Fruit fly (Drosophila melanogaster) whole organism, embryonic: ENCODE data around the gene CG8301.
A peak's percentile ranks its signal among the peaks of the same experiment; 100 is the strongest.

Source experiments
- ATbp ChIP-seq: fragments of 200-800 bp; sonication (Bioruptor generic); optimal IDR thresholded peaks from 2 replicates; lab custom pipeline; 2017; ENCODE audit warnings: missing biosample characterization, mild to moderate bottlenecking, missing genetic modification characterization, missing genetic modification reagents
- Asciz ChIP-seq: fragments of 200-800 bp; sonication (Bioruptor generic); optimal IDR thresholded peaks from 2 replicates; lab custom pipeline; 2017; ENCODE audit warnings: missing biosample characterization, mild to moderate bottlenecking, missing genetic modification characterization, missing genetic modification reagents
- BEAF-32 ChIP-seq: fragments of 200-800 bp; sonication (Bioruptor generic); optimal IDR thresholded peaks from 3 replicates; lab custom pipeline; 2017; ENCODE audit warnings: missing biosample characterization, missing genetic modification characterization, mild to moderate bottlenecking, moderate library complexity, missing genetic modification reagents
- C15 ChIP-seq: fragments of 200-800 bp; sonication (Bioruptor generic); IDR thresholded peaks from 3 replicates; pipeline ENCODE4 v1.3.6; 2022; ENCODE audit warnings: missing biosample characterization, missing genetic modification characterization
- CG1024 ChIP-seq: fragments of 200-800 bp; sonication (Bioruptor generic); IDR thresholded peaks from 2 replicates; pipeline ENCODE4 v1.3.6; 2022; ENCODE audit warnings: missing biosample characterization, missing genetic modification characterization
- CG10274 ChIP-seq: fragments of 200-800 bp; sonication (Bioruptor generic); optimal IDR thresholded peaks from 3 replicates; lab custom pipeline; 2017; ENCODE audit warnings: missing biosample characterization, mild to moderate bottlenecking, missing genetic modification characterization
- CG10431 ChIP-seq: fragments of 200-800 bp; sonication (Bioruptor generic); optimal IDR thresholded peaks from 3 replicates; lab custom pipeline; 2018; ENCODE audit warnings: missing biosample characterization, mild to moderate bottlenecking, missing genetic modification characterization
- CG10565 ChIP-seq: fragments of 200-800 bp; sonication (Bioruptor generic); optimal IDR thresholded peaks from 3 replicates; lab custom pipeline; 2016; ENCODE audit warnings: missing biosample characterization, mild to moderate bottlenecking, missing genetic modification characterization
- CG10959 ChIP-seq: fragments of 200-800 bp; sonication (Bioruptor generic); IDR thresholded peaks from 2 replicates; pipeline ENCODE4 v1.3.6; 2022; ENCODE audit warnings: missing biosample characterization, missing genetic modification characterization
- CG13296 ChIP-seq: fragments of 200-800 bp; sonication (Bioruptor generic); optimal IDR thresholded peaks from 3 replicates; lab custom pipeline; 2018; ENCODE audit warnings: missing biosample characterization, mild to moderate bottlenecking, missing genetic modification characterization
- CG14710 ChIP-seq: fragments of 200-800 bp; sonication (Bioruptor generic); optimal IDR thresholded peaks from 3 replicates; lab custom pipeline; 2019; ENCODE audit warnings: missing biosample characterization, mild to moderate bottlenecking, missing genetic modification characterization, moderate library complexity
- CG14860 ChIP-seq: fragments of 200-800 bp; sonication (Bioruptor generic); IDR thresholded peaks from 3 replicates; pipeline ENCODE4 v1.3.6; 2022; ENCODE audit warnings: missing biosample characterization, missing genetic modification characterization; ENCODE audit not compliant: partially characterized antibody
- CG17361 ChIP-seq: fragments of 200-800 bp; sonication (Bioruptor generic); IDR thresholded peaks from 3 replicates; pipeline ENCODE4 v1.3.6; 2022; ENCODE audit warnings: missing biosample characterization, missing genetic modification characterization
- CG17385 ChIP-seq: fragments of 200-800 bp; sonication (Bioruptor generic); optimal IDR thresholded peaks from 3 replicates; lab custom pipeline; 2018; ENCODE audit warnings: missing biosample characterization, mild to moderate bottlenecking, missing genetic modification characterization
- CG18764 ChIP-seq: fragments of 200-800 bp; sonication (Bioruptor generic); optimal IDR thresholded peaks from 3 replicates; lab custom pipeline; 2016; ENCODE audit warnings: missing biosample characterization, missing genetic modification characterization
- CG31365 ChIP-seq: fragments of 200-800 bp; sonication (Bioruptor generic); optimal IDR thresholded peaks from 2 replicates; lab custom pipeline; 2018; ENCODE audit warnings: missing biosample characterization, mild to moderate bottlenecking, missing genetic modification characterization
- CG33557 ChIP-seq: fragments of 200-800 bp; sonication (Bioruptor generic); optimal IDR thresholded peaks from 2 replicates; lab custom pipeline; 2019; ENCODE audit warnings: missing biosample characterization, mild to moderate bottlenecking, missing genetic modification characterization, moderate library complexity
- CG34376 ChIP-seq: fragments of 200-800 bp; sonication (Bioruptor generic); optimal IDR thresholded peaks from 2 replicates; lab custom pipeline; 2018; ENCODE audit warnings: missing biosample characterization, mild to moderate bottlenecking, missing genetic modification characterization
- CG6254 ChIP-seq: fragments of 200-800 bp; sonication (Bioruptor generic); optimal IDR thresholded peaks from 3 replicates; lab custom pipeline; 2017; ENCODE audit warnings: mild to moderate bottlenecking, missing biosample characterization, missing genetic modification reagents, missing genetic modification characterization
- CG6683 ChIP-seq: fragments of 200-800 bp; sonication (Bioruptor generic); optimal IDR thresholded peaks from 2 replicates; lab custom pipeline; 2017; ENCODE audit warnings: missing biosample characterization, mild to moderate bottlenecking, missing genetic modification characterization, missing genetic modification reagents
- CG6791 ChIP-seq: fragments of 200-800 bp; sonication (Bioruptor generic); IDR thresholded peaks from 3 replicates; pipeline ENCODE4 v1.3.6; 2022; ENCODE audit warnings: missing biosample characterization, missing genetic modification characterization; ENCODE audit not compliant: partially characterized antibody
- CG6854 ChIP-seq: fragments of 200-800 bp; sonication (Bioruptor generic); optimal IDR thresholded peaks from 3 replicates; lab custom pipeline; 2017; ENCODE audit warnings: missing biosample characterization, mild to moderate bottlenecking, missing genetic modification characterization
- CG7786 ChIP-seq: fragments of 200-800 bp; sonication (Bioruptor generic); optimal IDR thresholded peaks from 2 replicates; lab custom pipeline; 2016; ENCODE audit warnings: missing biosample characterization, missing genetic modification characterization
- CG7839 ChIP-seq: fragments of 200-800 bp; sonication (Bioruptor generic); optimal IDR thresholded peaks from 3 replicates; lab custom pipeline; 2018; ENCODE audit warnings: missing biosample characterization, mild to moderate bottlenecking, missing genetic modification characterization, moderate library complexity
- CG8388 ChIP-seq: fragments of 200-800 bp; sonication (Bioruptor generic); optimal IDR thresholded peaks from 2 replicates; lab custom pipeline; 2019; ENCODE audit warnings: missing biosample characterization, mild to moderate bottlenecking, missing genetic modification characterization, moderate library complexity
- Dll ChIP-seq: fragments of 200-800 bp; sonication (Bioruptor generic); IDR thresholded peaks from 4 replicates; pipeline ENCODE4 v1.3.6; 2022; ENCODE audit warnings: missing biosample characterization, missing genetic modification characterization; ENCODE audit not compliant: partially characterized antibody
- Hsf ChIP-seq: fragments of 200-800 bp; sonication (Bioruptor generic); optimal IDR thresholded peaks from 3 replicates; lab custom pipeline; 2016; ENCODE audit warnings: missing biosample characterization, missing genetic modification characterization
- MTF-1 ChIP-seq: fragments of 200-800 bp; sonication (Bioruptor generic); optimal IDR thresholded peaks from 2 replicates; lab custom pipeline; 2018; ENCODE audit warnings: missing biosample characterization, mild to moderate bottlenecking, missing genetic modification characterization, borderline replicate concordance
- Mad ChIP-seq: fragments of 200-800 bp; sonication (Bioruptor generic); optimal IDR thresholded peaks from 2 replicates; lab custom pipeline; 2016; ENCODE audit warnings: missing biosample characterization, missing genetic modification characterization
- Nf-YC ChIP-seq: fragments of 200-800 bp; optimal IDR thresholded peaks from 3 replicates; lab custom pipeline; 2019; ENCODE audit warnings: missing biosample characterization, mild to moderate bottlenecking, missing genetic modification characterization, moderate library complexity
- Oli ChIP-seq: fragments of 200-800 bp; sonication (Bioruptor generic); optimal IDR thresholded peaks from 2 replicates; lab custom pipeline; 2018; ENCODE audit warnings: missing biosample characterization, mild to moderate bottlenecking, missing genetic modification characterization, moderate library complexity
- Poxn ChIP-seq: fragments of 200-800 bp; sonication (Bioruptor generic); IDR thresholded peaks from 2 replicates; pipeline ENCODE4 v1.3.6; 2022; ENCODE audit warnings: missing biosample characterization, missing genetic modification characterization
- Ssrp ChIP-seq: fragments of 200-800 bp; sonication (Bioruptor generic); optimal IDR thresholded peaks from 2 replicates; lab custom pipeline; 2018; ENCODE audit warnings: missing biosample characterization, mild to moderate bottlenecking, missing genetic modification characterization, moderate library complexity
- Xrp1 ChIP-seq: fragments of 200-800 bp; sonication (Bioruptor generic); IDR thresholded peaks from 2 replicates; pipeline ENCODE4 v1.3.6; 2022; ENCODE audit warnings: missing biosample characterization, missing genetic modification characterization
- ab ChIP-seq: fragments of 200-800 bp; sonication (Bioruptor generic); optimal IDR thresholded peaks from 2 replicates; lab custom pipeline; 2016; ENCODE audit warnings: missing biosample characterization, missing genetic modification characterization
- al ChIP-seq: fragments of 200-800 bp; sonication (Bioruptor generic); IDR thresholded peaks from 2 replicates; pipeline ENCODE4 v1.3.6; 2022; ENCODE audit warnings: missing biosample characterization, missing genetic modification characterization
- cad ChIP-seq: fragments of >200 bp; optimal IDR thresholded peaks from 2 replicates; lab custom pipeline; 2017; ENCODE audit warnings: missing biosample characterization, missing genetic modification characterization
- gcm ChIP-seq: fragments of 200-800 bp; sonication (Bioruptor generic); optimal IDR thresholded peaks from 2 replicates; lab custom pipeline; 2019; ENCODE audit warnings: missing biosample characterization, mild to moderate bottlenecking, missing genetic modification characterization, moderate library complexity
- h ChIP-seq: fragments of >200 bp; optimal IDR thresholded peaks from 2 replicates; lab custom pipeline; 2017
- insv ChIP-seq, 2 experiments: fragments of 200-800 bp; sonication (Bioruptor generic); optimal IDR thresholded peaks; 3 replicates each; lab custom pipeline; 2016 to 2018; ENCODE audit warnings: missing biosample characterization in 2 of 2, missing genetic modification characterization in 2 of 2
- jigr1 ChIP-seq: fragments of 200-800 bp; sonication (Bioruptor generic); IDR thresholded peaks from 3 replicates; pipeline ENCODE4 v1.3.6; 2022; ENCODE audit warnings: missing biosample characterization, missing genetic modification characterization
- luna ChIP-seq: fragments of 200-800 bp; sonication (Bioruptor generic); optimal IDR thresholded peaks from 2 replicates; lab custom pipeline; 2016; ENCODE audit warnings: missing biosample characterization, missing genetic modification characterization
- mam ChIP-seq: fragments of 200-800 bp; sonication (Bioruptor generic); optimal IDR thresholded peaks from 3 replicates; lab custom pipeline; 2016; ENCODE audit warnings: missing biosample characterization, missing genetic modification characterization
- nerfin-1 ChIP-seq: fragments of 200-800 bp; sonication (Bioruptor generic); optimal IDR thresholded peaks from 3 replicates; lab custom pipeline; 2019; ENCODE audit warnings: missing biosample characterization, mild to moderate bottlenecking, missing genetic modification characterization, moderate library complexity
- oc ChIP-seq: fragments of 200-800 bp; sonication (Bioruptor generic); optimal IDR thresholded peaks from 2 replicates; lab custom pipeline; 2018; ENCODE audit warnings: missing biosample characterization, mild to moderate bottlenecking, missing genetic modification characterization, moderate library complexity
- pb ChIP-seq: fragments of 200-800 bp; sonication (Bioruptor generic); optimal IDR thresholded peaks from 3 replicates; lab custom pipeline; 2016; ENCODE audit warnings: missing biosample characterization, missing genetic modification characterization
- pho ChIP-seq: fragments of 200-800 bp; sonication (Bioruptor generic); optimal IDR thresholded peaks from 2 replicates; lab custom pipeline; 2016; ENCODE audit warnings: missing biosample characterization, missing genetic modification characterization
- sqz ChIP-seq: fragments of 200-800 bp; sonication (Bioruptor generic); optimal IDR thresholded peaks from 3 replicates; lab custom pipeline; 2018; ENCODE audit warnings: missing biosample characterization, mild to moderate bottlenecking, missing genetic modification characterization
- tll ChIP-seq, 2 experiments: fragments of 200-800 bp in 1 of 2; fragments of >200 bp in 1 of 2; sonication (Bioruptor generic) in 1 of 2; optimal IDR thresholded peaks; 2 replicates each; lab custom pipeline; 2017 to 2019; ENCODE audit warnings: missing biosample characterization in 2 of 2, missing genetic modification characterization in 2 of 2, mild to moderate bottlenecking in 1 of 2, moderate library complexity in 1 of 2
- wek ChIP-seq: fragments of 200-800 bp; sonication (Bioruptor generic); optimal IDR thresholded peaks from 3 replicates; lab custom pipeline; 2018; ENCODE audit warnings: missing biosample characterization, mild to moderate bottlenecking, missing genetic modification characterization, moderate library complexity

Gene CG8301

dm6 chr3R:9590952-9591532 lies 9.9 kb downstream of the CG8301 start, which contains the start of the genes bocks and CG8312 (continued):
- TF ChIP-seq Nf-YC (tag; lab: Kevin White, UChicago) (peak; percentile 61), CG10274 (no peak), BEAF-32 (GFP tag; lab: Kevin White, UChicago) (peak; percentile 96), gcm (GFP tag; lab: Kevin White, UChicago) (no peak), CG18764 (GFP tag; lab: Kevin White, UChicago) (peak; percentile 42), Hsf (GFP tag; lab: Kevin White, UChicago) (peak; percentile 55), CG6254 (no peak), sqz (GFP tag; lab: Kevin White, UChicago) (no peak), CG14860 (GFP tag; lab: Robert Waterston, UW) (no peak), CG7786 (GFP tag; lab: Kevin White, UChicago) (peak; percentile 48), CG6854 (GFP tag; lab: Kevin White, UChicago) (peak; percentile 1), CG1024 (GFP tag; lab: Robert Waterston, UW) (no peak), CG17385 (GFP tag; lab: Kevin White, UChicago) (peak; percentile 29), h (no peak), Oli (tag; lab: Kevin White, UChicago) (no peak), CG10959 (GFP tag; lab: Robert Waterston, UW) (no peak), cad (GFP tag; lab: Kevin White, UChicago) (no peak), CG17361 (no peak), Xrp1 (GFP tag; lab: Robert Waterston, UW) (no peak), CG31365 (tag; lab: Kevin White, UChicago) (no peak), pho (GFP tag; lab: Kevin White, UChicago) (peak; percentile 65), C15 (no peak), CG33557 (GFP tag; lab: Kevin White, UChicago) (no peak), Poxn (GFP tag; lab: Robert Waterston, UW) (no peak), ab (no peak), luna (GFP tag; lab: Kevin White, UChicago) (no peak), oc (tag; lab: Kevin White, UChicago) (no peak), CG6791 (GFP tag; lab: Robert Waterston, UW) (no peak), Ssrp (tag; lab: Kevin White, UChicago) (no peak), al (no peak), CG10431 (GFP tag; lab: Kevin White, UChicago) (no peak), pb (no peak), mam (GFP tag; lab: Kevin White, UChicago) (peak; percentile 65), wek (no peak), Mad (GFP tag; lab: Kevin White, UChicago) (peak; percentile 44), tll (GFP tag; optimal IDR thresholded peaks at IDR 0.05; lab: Kevin White, UChicago) (no peak), ATbp (GFP tag; lab: Kevin White, UChicago) (no peak), Dll (no peak), CG34376 (GFP tag; lab: Kevin White, UChicago) (peak; percentile 52), CG10565 (no peak), Asciz (GFP tag; lab: Kevin White, UChicago) (no peak), CG7839 (tag; lab: Kevin White, UChicago) (peak; percentile 31), jigr1 (GFP tag; lab: Robert Waterston, UW) (no peak), insv (GFP tag; optimal IDR thresholded peaks at IDR 0.05; lab: Kevin White, UChicago) (peak in 1 of 2 experiments; percentile 54), CG14710 (peak; percentile 86), CG13296 (peak; percentile 42), nerfin-1 (tag; lab: Kevin White, UChicago) (peak; percentile 50), CG8388 (GFP tag; lab: Kevin White, UChicago) (peak; percentile 1), MTF-1 (GFP tag; lab: Kevin White, UChicago) (no peak), CG6683 (GFP tag; lab: Kevin White, UChicago) (no peak)
